Worm (Caenorhabditis elegans) whole organism, young adult: Measurements from ENCODE around the gene lido-14.

Experiments
- B0019.2 ChIP-seq: fragments of 200-800 bp; sonication (Bioruptor generic); conservative IDR thresholded peaks from 2 replicates; pipeline ENCODE4 v1.3.6; 2022; ENCODE audit warnings: missing genetic modification reagents, missing genetic modification characterization, missing compliant biosample characterization
- C06A6.2 ChIP-seq: fragments of 200-800 bp; sonication (Bioruptor generic); conservative IDR thresholded peaks from 2 replicates; pipeline ENCODE4 v1.3.6; 2022; ENCODE audit warnings: missing genetic modification characterization, missing compliant biosample characterization
- F37B4.10 ChIP-seq: fragments of 200-800 bp; sonication (Bioruptor generic); IDR thresholded peaks from 2 replicates; pipeline ENCODE4 v1.3.6; 2022; ENCODE audit warnings: missing genetic modification characterization, missing compliant biosample characterization
- ceh-58 ChIP-seq: fragments of 200-800 bp; sonication (Bioruptor generic); IDR thresholded peaks from 2 replicates; pipeline ENCODE4 v1.3.6; 2022; ENCODE audit warnings: missing genetic modification characterization, missing compliant biosample characterization
- gei-17 ChIP-seq: fragments of 200-800 bp; sonication (Bioruptor generic); optimal IDR thresholded peaks from 2 replicates; lab custom pipeline; 2018; ENCODE audit warnings: mild to moderate bottlenecking, missing genetic modification characterization, missing compliant biosample characterization
- madf-3 ChIP-seq: fragments of 200-800 bp; sonication (Bioruptor generic); IDR thresholded peaks from 2 replicates; pipeline ENCODE4 v1.3.6; 2022; ENCODE audit warnings: missing genetic modification reagents, missing genetic modification characterization, missing compliant biosample characterization
- madf-6 ChIP-seq: fragments of 200-800 bp; sonication (Bioruptor generic); IDR thresholded peaks from 2 replicates; pipeline ENCODE4 v1.3.6; 2022; ENCODE audit warnings: missing genetic modification reagents, missing genetic modification characterization, missing compliant biosample characterization
- unc-62 ChIP-seq: fragments of 150-350 bp; optimal IDR thresholded peaks from 2 replicates; lab custom pipeline; 2014; ENCODE audit warnings: missing biosample characterization, missing genetic modification reagents, missing genetic modification characterization

- TF ChIP-seq madf-6 (GFP tag; lab: Robert Waterston, UW) (no peak), madf-3 (0 out of 2 replicates have a peak, but pooled peaks have one; percentile 21), B0019.2 (GFP tag; lab: Robert Waterston, UW) (no peak), ceh-58 (GFP tag; lab: Robert Waterston, UW) (no peak), gei-17 (GFP tag; lab: Kevin White, UChicago) (no peak), unc-62 (GFP tag; lab: Kevin White, UChicago) (no peak), F37B4.10 (GFP tag; lab: Robert Waterston, UW) (no peak), C06A6.2 (GFP tag; lab: Robert Waterston, UW) (no peak)
Observed at ce11 chrII:3341989-3342388, 16.9 kb upstream of the lido-14 start, which contains the start of gene F14D2.11.
